Worm (Caenorhabditis elegans) whole organism, early embryonic: ENCODE results near the gene djr-1.1.
"Not testable (repeated sequence)": the region's sequence is repeated elsewhere in the genome, so short reads cannot be mapped to it uniquely, and the experiment has no call there.

Source experiments
- B0310.2 ChIP-seq: sonication (generic microtip); optimal IDR thresholded peaks from 2 replicates; lab custom pipeline; 2016; ENCODE audit warnings: mild to moderate bottlenecking, missing genetic modification characterization, missing compliant biosample characterization
- F13C5.2 ChIP-seq: sonication (generic microtip); optimal IDR thresholded peaks from 2 replicates; lab custom pipeline; 2017; ENCODE audit warnings: mild to moderate bottlenecking, missing genetic modification characterization, inconsistent platforms, missing compliant biosample characterization
- aly-1 ChIP-seq: sonication (generic microtip); optimal IDR thresholded peaks from 2 replicates; lab custom pipeline; 2016; ENCODE audit warnings: missing genetic modification characterization, missing compliant biosample characterization
- ama-1 ChIP-seq: fragments of 150-350 bp; optimal IDR thresholded peaks from 2 replicates; lab custom pipeline; 2014
- ceh-13 ChIP-seq: fragments of 200-800 bp; sonication (Bioruptor generic); optimal IDR thresholded peaks from 2 replicates; lab custom pipeline; 2018; ENCODE audit warnings: mild to moderate bottlenecking, missing genetic modification characterization, missing compliant biosample characterization
- ceh-36 ChIP-seq: sonication (generic microtip); optimal IDR thresholded peaks from 2 replicates; lab custom pipeline; 2016; ENCODE audit warnings: missing genetic modification characterization, inconsistent platforms, missing compliant biosample characterization
- ets-7 ChIP-seq: sonication (generic microtip); optimal IDR thresholded peaks from 2 replicates; lab custom pipeline; 2016; ENCODE audit warnings: missing genotype, missing genetic modification characterization, missing compliant biosample characterization
- flt-1 ChIP-seq: fragments of 200-800 bp; sonication (Bioruptor generic); IDR thresholded peaks from 2 replicates; pipeline ENCODE4 v1.3.6; 2022; ENCODE audit warnings: missing genetic modification characterization, missing compliant biosample characterization
- hmbx-1 ChIP-seq: sonication (generic microtip); optimal IDR thresholded peaks from 2 replicates; lab custom pipeline; 2016; ENCODE audit warnings: mild to moderate bottlenecking, missing genetic modification characterization, missing compliant biosample characterization
- hmg-4 ChIP-seq: fragments of 200-800 bp; sonication (Bioruptor generic); optimal IDR thresholded peaks from 2 replicates; lab custom pipeline; 2018; ENCODE audit warnings: mild to moderate bottlenecking, missing genetic modification characterization, missing compliant biosample characterization
- hnd-1 ChIP-seq: sonication (generic microtip); optimal IDR thresholded peaks from 2 replicates; lab custom pipeline; 2016; ENCODE audit warnings: missing genetic modification characterization, missing compliant biosample characterization
- pes-1 ChIP-seq: fragments of 200-800 bp; sonication (Bioruptor generic); IDR thresholded peaks from 2 replicates; pipeline ENCODE4 v1.3.6; 2022; ENCODE audit warnings: missing genetic modification reagents, missing genetic modification characterization, missing compliant biosample characterization
- scrt-1 ChIP-seq: fragments of 200-800 bp; sonication (Bioruptor generic); IDR thresholded peaks from 2 replicates; pipeline ENCODE4 v1.3.6; 2022; ENCODE audit warnings: missing genetic modification characterization, missing compliant biosample characterization
- sea-1 ChIP-seq: fragments of 200-800 bp; sonication (Bioruptor generic); conservative IDR thresholded peaks from 2 replicates; pipeline ENCODE4 v1.3.6; 2022; ENCODE audit warnings: missing genetic modification characterization, missing compliant biosample characterization
- tbx-11 ChIP-seq: fragments of 200-800 bp; sonication (Bioruptor generic); IDR thresholded peaks from 2 replicates; pipeline ENCODE4 v1.3.6; 2022; ENCODE audit warnings: missing genetic modification characterization, missing compliant biosample characterization
- tbx-37 ChIP-seq: fragments of 200-800 bp; sonication (Bioruptor generic); conservative IDR thresholded peaks from 2 replicates; pipeline ENCODE4 v1.3.6; 2022; ENCODE audit warnings: missing genetic modification reagents, missing genetic modification characterization, missing compliant biosample characterization
- tra-4 ChIP-seq: sonication (generic microtip); optimal IDR thresholded peaks from 2 replicates; lab custom pipeline; 2017; ENCODE audit warnings: missing genetic modification characterization, missing compliant biosample characterization

The djr-1.1 gene

DNA sequence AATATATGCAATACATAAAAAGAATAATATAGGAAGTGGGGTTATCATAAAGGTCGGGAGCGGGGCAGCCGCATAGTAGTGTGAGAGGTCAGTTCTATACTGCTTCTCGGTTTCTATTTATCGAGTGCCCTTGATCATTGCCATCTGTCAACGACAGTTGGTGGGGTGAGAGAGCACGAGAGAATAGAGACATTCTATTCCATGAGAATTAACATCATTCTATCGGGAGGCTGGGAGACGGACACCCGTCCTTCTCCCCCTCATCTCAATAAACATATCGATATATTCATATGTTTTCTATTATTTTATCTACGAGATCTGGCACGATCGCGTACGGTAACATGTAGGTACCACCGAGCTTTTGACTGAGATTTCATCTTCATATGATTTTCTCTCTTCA, 21.7 kb downstream of the djr-1.1 start, which contains the start of gene mps-2:
Gene mps-2 (minus strand): TSS at position 101 of the 400 bp plus-strand sequence.
- not testable (repeated sequence) for TF ChIP-seq ceh-36 (tag; lab: Kevin White, UChicago); ets-7; tra-4

DNA sequence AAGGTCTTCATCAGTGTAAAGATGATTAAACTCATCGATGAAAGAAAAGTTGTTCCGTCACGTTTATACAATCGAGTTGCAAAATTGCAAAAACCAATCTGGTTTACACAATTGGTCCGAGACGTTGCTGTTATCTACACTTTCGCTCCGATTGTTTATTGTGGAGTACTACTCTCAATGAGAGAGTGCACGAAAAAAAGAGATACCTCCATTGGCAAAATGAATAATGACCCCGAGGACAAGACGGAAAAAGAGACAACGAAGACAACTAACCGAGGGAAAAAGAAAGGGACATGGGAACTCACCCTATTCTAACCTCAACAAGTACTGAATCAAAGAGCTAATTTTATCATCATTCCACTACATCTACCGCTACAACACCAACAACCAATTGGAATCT, 23.2 kb downstream of the djr-1.1 start:
- TF ChIP-seq flt-1 (GFP tag; lab: Robert Waterston, UW) (no peak), pes-1 (GFP tag; lab: Robert Waterston, UW) (no peak), ets-7 (no peak), F13C5.2 (tag; lab: Kevin White, UChicago) (no peak), tbx-37 (no peak), tbx-11 (no peak), scrt-1 (GFP tag; lab: Robert Waterston, UW) (no peak), sea-1 (GFP tag; lab: Robert Waterston, UW) (no peak), ceh-13 (GFP tag; lab: Kevin White, UChicago) (no peak), B0310.2 (no peak), hnd-1 (tag; lab: Kevin White, UChicago) (no peak), ceh-36 (tag; lab: Kevin White, UChicago) (no peak)

DNA sequence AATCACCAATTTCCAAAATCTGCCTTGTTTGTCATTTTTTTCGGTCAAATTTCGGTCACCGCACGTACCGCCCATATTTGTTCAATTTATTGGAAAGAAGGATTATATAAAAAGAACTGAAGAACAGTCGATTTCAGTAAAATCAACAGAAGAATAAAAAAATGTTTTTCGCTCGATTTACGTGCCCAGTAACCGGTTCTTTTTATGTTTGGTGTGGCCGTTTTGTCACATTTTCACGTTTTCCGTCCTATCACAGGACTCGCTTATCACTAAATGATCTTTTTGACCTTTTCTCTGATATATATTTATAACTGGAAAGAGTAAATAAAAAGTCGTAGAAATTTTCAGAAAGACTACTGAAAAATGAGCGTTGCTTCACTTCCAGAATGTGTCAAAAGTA, 29.1 kb downstream of the djr-1.1 start, which contains the start of gene far-7:
Gene far-7 (plus strand): TSS at position 331 of the 400 bp plus-strand sequence.
- TF ChIP-seq scrt-1 (GFP tag; lab: Robert Waterston, UW) (no peak), ets-7 (no peak), flt-1 (GFP tag; lab: Robert Waterston, UW) (no peak), F13C5.2 (tag; lab: Kevin White, UChicago) (no peak), tra-4 (no peak), B0310.2 (no peak), sea-1 (GFP tag; lab: Robert Waterston, UW) (no peak), tbx-11 (no peak), hmg-4 (GFP tag; lab: Kevin White, UChicago) (no peak), hnd-1 (tag; lab: Kevin White, UChicago) (no peak), ceh-36 (tag; lab: Kevin White, UChicago) (no peak), tbx-37 (no peak)

DNA sequence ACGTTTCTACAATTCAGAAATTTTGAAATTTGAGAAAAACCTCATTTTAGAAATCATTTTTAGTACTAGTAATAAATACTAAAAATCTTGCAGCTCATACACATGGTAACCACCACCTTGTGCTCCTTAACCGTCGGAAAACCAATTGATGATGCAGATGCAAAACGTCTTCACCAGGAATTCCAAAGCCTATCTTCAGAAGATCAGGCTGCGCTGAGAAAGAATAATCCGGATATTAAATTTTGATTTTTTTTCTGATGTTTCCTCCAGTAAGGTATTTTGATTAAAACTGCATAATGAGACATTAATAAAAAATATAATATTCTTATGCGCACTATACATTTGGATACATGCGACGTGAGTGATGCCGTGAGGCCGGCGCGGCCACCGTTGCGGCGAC, 30.4 kb downstream of the djr-1.1 start:
- no peak for TF ChIP-seq hmg-4 (GFP tag; lab: Kevin White, UChicago)
- TF ChIP-seq B0310.2, result no peak
- no peak for TF ChIP-seq aly-1 (tag; lab: Kevin White, UChicago)
- no peak for TF ChIP-seq hmbx-1 (tag; lab: Kevin White, UChicago)
- no peak for TF ChIP-seq tbx-37
- TF ChIP-seq ceh-13 (GFP tag; lab: Kevin White, UChicago), result no peak
- TF ChIP-seq hnd-1 (tag; lab: Kevin White, UChicago), result no peak
- TF ChIP-seq tbx-11, result no peak
- TF ChIP-seq tra-4, result no peak
- no peak for TF ChIP-seq sea-1 (GFP tag; lab: Robert Waterston, UW)
- TF ChIP-seq scrt-1 (GFP tag; lab: Robert Waterston, UW), result no peak
- no peak for TF ChIP-seq ceh-36 (tag; lab: Kevin White, UChicago)
- TF ChIP-seq F13C5.2 (tag; lab: Kevin White, UChicago), result no peak
- TF ChIP-seq flt-1 (GFP tag; lab: Robert Waterston, UW), result no peak
- no peak for TF ChIP-seq ama-1 (lab: Kevin White, UChicago)
- TF ChIP-seq pes-1 (GFP tag; lab: Robert Waterston, UW), result no peak
- no peak for TF ChIP-seq ets-7

DNA sequence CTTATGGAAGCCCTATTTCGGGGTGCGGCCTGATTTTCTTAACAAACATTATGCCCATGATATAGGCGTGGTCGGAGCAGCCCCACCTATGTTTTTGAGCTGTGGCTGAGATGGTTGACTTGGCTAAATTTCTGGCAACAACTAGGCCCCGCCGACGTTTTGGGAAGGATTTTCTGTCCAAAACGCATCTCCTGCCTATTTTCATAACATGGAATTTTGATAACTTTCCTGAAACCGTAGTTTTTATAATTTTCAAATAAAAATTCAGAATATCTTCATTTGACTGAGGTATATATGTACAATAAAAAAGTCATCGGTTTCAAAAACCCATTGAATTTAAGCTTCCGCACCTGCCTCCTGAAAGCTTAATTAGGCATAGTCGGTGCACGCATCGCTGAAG, 30.8 kb downstream of the djr-1.1 start:
- TF ChIP-seq sea-1 (GFP tag; lab: Robert Waterston, UW) (no peak), hmg-4 (GFP tag; lab: Kevin White, UChicago) (no peak), hmbx-1 (tag; lab: Kevin White, UChicago) (no peak), ceh-13 (GFP tag; lab: Kevin White, UChicago) (no peak), B0310.2 (no peak), tra-4 (no peak), ceh-36 (tag; lab: Kevin White, UChicago) (no peak)

DNA sequence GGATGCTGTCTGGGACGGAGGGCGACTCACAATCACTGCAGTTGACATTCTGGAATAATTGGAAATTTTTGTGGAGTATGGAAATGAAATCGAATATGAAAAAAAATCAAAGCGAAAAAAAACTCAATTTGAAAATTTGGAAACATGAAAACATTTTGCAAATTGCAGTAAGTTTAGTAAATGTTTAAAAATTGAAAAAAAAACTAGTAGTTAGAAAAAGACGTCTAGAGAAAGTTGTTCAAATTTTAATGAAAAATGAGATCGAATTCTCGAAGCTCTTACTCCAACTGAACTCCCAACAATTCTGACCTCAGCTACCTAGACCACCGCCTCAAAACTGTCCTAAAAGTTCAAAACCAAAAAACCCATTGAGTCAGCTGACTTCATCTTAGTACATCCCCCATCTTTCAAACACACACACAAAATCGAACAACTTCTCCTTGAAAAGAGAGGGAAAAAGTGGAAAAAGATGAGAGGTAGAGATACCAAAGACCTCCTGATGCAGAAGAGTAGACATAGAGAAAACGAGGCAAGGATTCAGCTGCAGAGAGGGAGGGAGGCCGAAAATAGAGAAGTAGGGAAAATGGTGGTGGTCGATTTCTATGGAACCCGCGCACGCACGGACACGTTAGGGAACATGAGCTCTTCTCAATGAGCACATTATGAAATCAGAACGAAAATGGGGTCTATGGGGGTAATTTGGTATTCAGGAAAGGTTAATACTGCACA, 32.8 kb downstream of the djr-1.1 start, which contains the start of gene K01A2.10:
Gene K01A2.10 (minus strand): TSS at position 51 of the 729 bp plus-strand sequence.
- peak; percentile 45 for TF ChIP-seq hmg-4 (GFP tag; lab: Kevin White, UChicago)
- TF ChIP-seq aly-1 (tag; lab: Kevin White, UChicago), result no peak
- TF ChIP-seq F13C5.2 (tag; lab: Kevin White, UChicago), result no peak

DNA sequence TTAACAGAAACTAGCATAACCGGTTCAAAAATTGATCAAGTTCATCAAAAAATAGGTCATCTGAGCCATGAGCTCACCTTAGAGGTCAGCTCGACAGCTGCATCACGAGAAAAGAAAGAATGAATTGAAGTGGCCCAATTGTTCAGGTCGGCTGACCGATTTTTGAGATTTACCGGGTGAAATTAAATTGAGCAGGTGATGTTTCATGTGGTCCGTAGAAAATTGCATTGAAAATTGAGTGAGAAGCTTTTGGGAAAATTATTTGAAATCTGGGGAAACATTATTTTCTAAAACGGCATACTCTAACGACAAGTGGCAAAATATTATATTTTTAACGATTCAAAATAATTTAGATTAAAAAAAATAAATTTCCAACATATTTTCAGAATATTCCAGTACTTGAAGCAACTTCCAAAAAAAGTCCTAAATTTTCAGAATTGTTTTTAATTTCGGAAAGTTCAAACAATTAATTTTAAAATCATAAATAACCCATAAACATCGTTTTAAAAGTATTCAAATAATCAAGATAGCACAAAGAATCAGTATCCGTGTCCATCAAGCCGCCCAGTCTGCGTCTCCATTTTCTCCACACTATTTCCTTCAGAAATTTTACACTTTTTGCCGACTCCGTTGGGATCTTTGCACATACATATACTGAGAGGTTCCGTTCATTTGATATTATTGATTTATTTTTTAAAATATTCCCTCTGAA, 35.4 kb downstream of the djr-1.1 start, which contains the start of gene sgcb-1:
Gene sgcb-1 (plus strand): TSS at position 662 of the 712 bp plus-strand sequence.
- TF ChIP-seq tra-4 (no peak), flt-1 (GFP tag; lab: Robert Waterston, UW) (no peak), ceh-36 (tag; lab: Kevin White, UChicago) (no peak), scrt-1 (GFP tag; lab: Robert Waterston, UW) (no peak), hmg-4 (GFP tag; lab: Kevin White, UChicago) (no peak), ceh-13 (GFP tag; lab: Kevin White, UChicago) (no peak), ets-7 (no peak), ama-1 (lab: Kevin White, UChicago) (no peak), B0310.2 (no peak), pes-1 (GFP tag; lab: Robert Waterston, UW) (no peak), aly-1 (tag; lab: Kevin White, UChicago) (no peak), tbx-37 (no peak), F13C5.2 (tag; lab: Kevin White, UChicago) (no peak), tbx-11 (no peak), hnd-1 (tag; lab: Kevin White, UChicago) (no peak), hmbx-1 (tag; lab: Kevin White, UChicago) (no peak), sea-1 (GFP tag; lab: Robert Waterston, UW) (no peak)
